Fruit fly (Drosophila melanogaster) whole organism, embryonic: ENCODE measurements around the gene htk.

Experiments
- Asciz ChIP-seq: fragments of 200-800 bp; sonication (Bioruptor generic); optimal IDR thresholded peaks from 2 replicates; lab custom pipeline; 2017; ENCODE audit warnings: missing biosample characterization, mild to moderate bottlenecking, missing genetic modification characterization, missing genetic modification reagents
- BEAF-32 ChIP-seq: fragments of 200-800 bp; sonication (Bioruptor generic); optimal IDR thresholded peaks from 3 replicates; lab custom pipeline; 2017; ENCODE audit warnings: missing biosample characterization, missing genetic modification characterization, mild to moderate bottlenecking, moderate library complexity, missing genetic modification reagents
- CG12155 ChIP-seq: fragments of 200-800 bp; sonication (Bioruptor generic); optimal IDR thresholded peaks from 3 replicates; lab custom pipeline; 2016; ENCODE audit warnings: missing biosample characterization, missing genetic modification characterization
- CG12219 ChIP-seq: fragments of 200-800 bp; sonication (Bioruptor generic); optimal IDR thresholded peaks from 3 replicates; lab custom pipeline; 2018; ENCODE audit warnings: missing biosample characterization, mild to moderate bottlenecking, missing genetic modification characterization
- CG12659 ChIP-seq: fragments of 200-800 bp; sonication (Bioruptor generic); optimal IDR thresholded peaks from 3 replicates; lab custom pipeline; 2017; ENCODE audit warnings: mild to moderate bottlenecking, missing biosample characterization, missing genetic modification reagents, missing genetic modification characterization
- CG13894 ChIP-seq: fragments of 200-800 bp; sonication (Bioruptor generic); optimal IDR thresholded peaks from 3 replicates; lab custom pipeline; 2018; ENCODE audit warnings: missing biosample characterization, mild to moderate bottlenecking, missing genetic modification characterization, moderate library complexity
- CG14860 ChIP-seq: fragments of 200-800 bp; sonication (Bioruptor generic); IDR thresholded peaks from 3 replicates; pipeline ENCODE4 v1.3.6; 2022; ENCODE audit warnings: missing biosample characterization, missing genetic modification characterization; ENCODE audit not compliant: partially characterized antibody
- CG17361 ChIP-seq: fragments of 200-800 bp; sonication (Bioruptor generic); IDR thresholded peaks from 3 replicates; pipeline ENCODE4 v1.3.6; 2022; ENCODE audit warnings: missing biosample characterization, missing genetic modification characterization
- CG2120 ChIP-seq: fragments of 200-800 bp; sonication (Bioruptor generic); optimal IDR thresholded peaks from 3 replicates; lab custom pipeline; 2016; ENCODE audit warnings: missing biosample characterization, missing genetic modification characterization
- CG2129 ChIP-seq: fragments of 200-800 bp; sonication (Bioruptor generic); IDR thresholded peaks from 2 replicates; pipeline ENCODE4 v1.3.6; 2022; ENCODE audit warnings: missing biosample characterization, missing genetic modification characterization; ENCODE audit not compliant: partially characterized antibody
- CG2199 ChIP-seq: fragments of 200-800 bp; sonication (Bioruptor generic); IDR thresholded peaks from 3 replicates; pipeline ENCODE4 v1.3.6; 2022; ENCODE audit warnings: missing biosample characterization, missing genetic modification characterization
- CG2678 ChIP-seq: fragments of 200-800 bp; sonication (Bioruptor generic); optimal IDR thresholded peaks from 3 replicates; lab custom pipeline; 2019; ENCODE audit warnings: missing biosample characterization, mild to moderate bottlenecking, missing genetic modification characterization, moderate library complexity
- CG34224 ChIP-seq: fragments of 200-800 bp; sonication (Bioruptor generic); IDR thresholded peaks from 3 replicates; pipeline ENCODE4 v1.3.6; 2022; ENCODE audit warnings: missing biosample characterization, missing genetic modification characterization; ENCODE audit not compliant: partially characterized antibody
- CG6689 ChIP-seq: fragments of 200-800 bp; sonication (Bioruptor generic); IDR thresholded peaks from 2 replicates; pipeline ENCODE4 v1.3.6; 2022; ENCODE audit warnings: missing biosample characterization, missing genetic modification characterization
- CG7372 ChIP-seq: fragments of 200-800 bp; sonication (Bioruptor generic); IDR thresholded peaks from 2 replicates; pipeline ENCODE4 v1.3.6; 2022; ENCODE audit warnings: missing biosample characterization, missing genetic modification characterization
- CG9609 ChIP-seq: fragments of 200-800 bp; sonication (Bioruptor generic); optimal IDR thresholded peaks from 3 replicates; lab custom pipeline; 2016; ENCODE audit warnings: missing biosample characterization, missing genetic modification characterization
- Dll ChIP-seq: fragments of 200-800 bp; sonication (Bioruptor generic); IDR thresholded peaks from 4 replicates; pipeline ENCODE4 v1.3.6; 2022; ENCODE audit warnings: missing biosample characterization, missing genetic modification characterization; ENCODE audit not compliant: partially characterized antibody
- Doc3 ChIP-seq: fragments of 200-800 bp; sonication (Bioruptor generic); IDR thresholded peaks from 3 replicates; pipeline ENCODE4 v1.3.6; 2022; ENCODE audit warnings: missing biosample characterization, missing genetic modification characterization; ENCODE audit not compliant: partially characterized antibody
- Fer2 ChIP-seq: fragments of 200-800 bp; sonication (Bioruptor generic); optimal IDR thresholded peaks from 2 replicates; lab custom pipeline; 2018; ENCODE audit warnings: missing biosample characterization, mild to moderate bottlenecking, missing genetic modification characterization, moderate library complexity
- Hr51 ChIP-seq, 2 experiments: fragments of 200-800 bp; sonication (Bioruptor generic); optimal IDR thresholded peaks; 2 replicates in 1 of 2; 3 replicates in 1 of 2; lab custom pipeline; 2016 to 2018; ENCODE audit warnings: missing biosample characterization in 2 of 2, missing genetic modification characterization in 2 of 2, mild to moderate bottlenecking in 1 of 2, moderate library complexity in 1 of 2
- Lim3 ChIP-seq: fragments of 200-800 bp; sonication (Bioruptor generic); IDR thresholded peaks from 2 replicates; pipeline ENCODE4 v1.3.6; 2022; ENCODE audit warnings: missing biosample characterization, missing genetic modification characterization
- Mad ChIP-seq: fragments of 200-800 bp; sonication (Bioruptor generic); optimal IDR thresholded peaks from 2 replicates; lab custom pipeline; 2016; ENCODE audit warnings: missing biosample characterization, missing genetic modification characterization
- Max ChIP-seq: fragments of 200-800 bp; sonication (Bioruptor generic); optimal IDR thresholded peaks from 2 replicates; lab custom pipeline; 2016; ENCODE audit warnings: missing biosample characterization, mild to moderate bottlenecking, missing genetic modification characterization
- Mrtf ChIP-seq: fragments of 200-800 bp; sonication (Bioruptor generic); IDR thresholded peaks from 3 replicates; pipeline ENCODE4 v1.3.6; 2022; ENCODE audit warnings: missing biosample characterization, missing genetic modification characterization
- Opbp ChIP-seq: fragments of 200-800 bp; sonication (Bioruptor generic); IDR thresholded peaks from 3 replicates; pipeline ENCODE4 v1.3.6; 2022; ENCODE audit warnings: missing biosample characterization, missing genetic modification characterization; ENCODE audit not compliant: partially characterized antibody
- PHDP ChIP-seq: fragments of 200-800 bp; sonication (Bioruptor generic); optimal IDR thresholded peaks from 3 replicates; lab custom pipeline; 2018; ENCODE audit warnings: missing biosample characterization, mild to moderate bottlenecking, missing genetic modification characterization, moderate library complexity
- Ssrp ChIP-seq: fragments of 200-800 bp; sonication (Bioruptor generic); optimal IDR thresholded peaks from 2 replicates; lab custom pipeline; 2018; ENCODE audit warnings: missing biosample characterization, mild to moderate bottlenecking, missing genetic modification characterization, moderate library complexity
- YL-1 ChIP-seq: fragments of 200-800 bp; sonication (Bioruptor generic); optimal IDR thresholded peaks from 3 replicates; lab custom pipeline; 2017; ENCODE audit warnings: missing biosample characterization, mild to moderate bottlenecking, missing genetic modification characterization
- bigmax ChIP-seq: fragments of 200-800 bp; sonication (Bioruptor generic); optimal IDR thresholded peaks from 2 replicates; lab custom pipeline; 2018; ENCODE audit warnings: missing biosample characterization, mild to moderate bottlenecking, missing genetic modification characterization
- bsh ChIP-seq, 2 experiments: fragments of 200-800 bp; sonication (Bioruptor generic); optimal IDR thresholded peaks; 2 replicates each; lab custom pipeline; 2017 to 2018; ENCODE audit warnings: mild to moderate bottlenecking in 2 of 2, missing biosample characterization in 2 of 2, missing genetic modification characterization in 2 of 2, moderate library complexity in 1 of 2
- cato ChIP-seq: fragments of 200-800 bp; sonication (Bioruptor generic); optimal IDR thresholded peaks from 2 replicates; lab custom pipeline; 2016; ENCODE audit warnings: missing biosample characterization, missing genetic modification characterization, borderline replicate concordance
- dati ChIP-seq: fragments of 200-800 bp; sonication (Bioruptor generic); IDR thresholded peaks from 2 replicates; pipeline ENCODE4 v1.3.6; 2022; ENCODE audit warnings: missing biosample characterization, missing genetic modification characterization
- fd102C ChIP-seq: fragments of 200-800 bp; sonication (Bioruptor generic); optimal IDR thresholded peaks from 2 replicates; lab custom pipeline; 2018; ENCODE audit warnings: missing biosample characterization, mild to moderate bottlenecking, missing genetic modification characterization, moderate library complexity
- ftz-f1 ChIP-seq: fragments of 200-800 bp; sonication (Bioruptor generic); optimal IDR thresholded peaks from 2 replicates; lab custom pipeline; 2016; ENCODE audit warnings: missing biosample characterization, missing genetic modification characterization
- fu2 ChIP-seq: fragments of 200-800 bp; sonication (Bioruptor generic); optimal IDR thresholded peaks from 2 replicates; lab custom pipeline; 2016; ENCODE audit warnings: missing biosample characterization, missing genetic modification characterization
- grau ChIP-seq: fragments of 200-800 bp; optimal IDR thresholded peaks from 3 replicates; lab custom pipeline; 2019; ENCODE audit warnings: missing biosample characterization, mild to moderate bottlenecking, missing genetic modification characterization, moderate library complexity
- jumu ChIP-seq: fragments of 200-800 bp; sonication (Bioruptor generic); optimal IDR thresholded peaks from 3 replicates; lab custom pipeline; 2016; ENCODE audit warnings: missing biosample characterization, missing genetic modification characterization
- lilli ChIP-seq: fragments of 200-800 bp; sonication (Bioruptor generic); optimal IDR thresholded peaks from 3 replicates; lab custom pipeline; 2016; ENCODE audit warnings: missing biosample characterization, missing genetic modification characterization
- org-1 ChIP-seq: fragments of 200-800 bp; sonication (Bioruptor generic); optimal IDR thresholded peaks from 2 replicates; lab custom pipeline; 2017; ENCODE audit warnings: missing biosample characterization, missing genetic modification characterization
- slou ChIP-seq: fragments of 200-800 bp; sonication (Bioruptor generic); optimal IDR thresholded peaks from 3 replicates; lab custom pipeline; 2016; ENCODE audit warnings: missing biosample characterization, missing genetic modification characterization
- sna ChIP-seq: fragments of 200-800 bp; sonication (Bioruptor generic); IDR thresholded peaks from 2 replicates; pipeline ENCODE4 v1.3.6; 2022; ENCODE audit warnings: missing biosample characterization, missing genetic modification characterization; ENCODE audit not compliant: partially characterized antibody
- stwl ChIP-seq: fragments of 200-800 bp; sonication (Bioruptor generic); optimal IDR thresholded peaks from 3 replicates; lab custom pipeline; 2018; ENCODE audit warnings: missing biosample characterization, mild to moderate bottlenecking, missing genetic modification characterization, moderate library complexity
- unpg ChIP-seq: fragments of 200-800 bp; sonication (Bioruptor generic); optimal IDR thresholded peaks from 3 replicates; lab custom pipeline; 2018; ENCODE audit warnings: missing biosample characterization, mild to moderate bottlenecking, missing genetic modification characterization, moderate library complexity

The htk gene

dm6 chrX:18857916-18858315 lies 14.5 kb downstream of the htk start, which contains the start of gene Usp39 (continued):
- TF ChIP-seq stwl (tag; lab: Kevin White, UChicago) (peak; percentile 78), ftz-f1 (GFP tag; lab: Kevin White, UChicago) (no peak), CG9609 (no peak), CG7372 (GFP tag; lab: Robert Waterston, UW) (no peak), org-1 (no peak), CG12659 (GFP tag; lab: Kevin White, UChicago) (peak; percentile 63), BEAF-32 (GFP tag; lab: Kevin White, UChicago) (peak; percentile 61), CG2678 (tag; lab: Kevin White, UChicago) (no peak), YL-1 (GFP tag; lab: Kevin White, UChicago) (peak; percentile 35), CG14860 (GFP tag; lab: Robert Waterston, UW) (peak; percentile 61; the same call in 2 of the 3 replicates), CG2120 (GFP tag; lab: Kevin White, UChicago) (peak; percentile 57), Doc3 (GFP tag; lab: Robert Waterston, UW) (0 out of 3 replicates have a peak, but pooled peaks have one; percentile 24), Asciz (GFP tag; lab: Kevin White, UChicago) (no peak), CG2199 (no peak), fu2 (GFP tag; lab: Kevin White, UChicago) (no peak), dati (GFP tag; lab: Robert Waterston, UW) (no peak), sna (GFP tag; lab: Robert Waterston, UW) (0 out of 2 replicates have a peak, but pooled peaks have one; percentile 27), cato (GFP tag; lab: Kevin White, UChicago) (no peak), Ssrp (tag; lab: Kevin White, UChicago) (peak; percentile 29), grau (tag; lab: Kevin White, UChicago) (peak; percentile 33), CG17361 (GFP tag; lab: Robert Waterston, UW) (peak; percentile 61; the same call in 2 of the 3 replicates), Mrtf (GFP tag; lab: Robert Waterston, UW) (no peak), Fer2 (no peak), slou (GFP tag; lab: Kevin White, UChicago) (no peak), Lim3 (GFP tag; lab: Robert Waterston, UW) (no peak), Hr51 (GFP tag; optimal IDR thresholded peaks at IDR 0.05; lab: Kevin White, UChicago) (peak in 1 of 2 experiments; percentile 38), CG2129 (peak; percentile 24; the same call in 1 of the 2 replicates), CG12219 (GFP tag; lab: Kevin White, UChicago) (no peak), CG6689 (GFP tag; lab: Robert Waterston, UW) (no peak), CG34224 (peak; percentile 56), fd102C (GFP tag; lab: Kevin White, UChicago) (no peak), Dll (GFP tag; lab: Robert Waterston, UW) (peak; percentile 54), CG13894 (tag; lab: Kevin White, UChicago) (no peak), Opbp (0 out of 3 replicates have a peak, but pooled peaks have one; percentile 21), PHDP (tag; lab: Kevin White, UChicago) (peak; percentile 17), bigmax (GFP tag; lab: Kevin White, UChicago) (no peak), unpg (GFP tag; lab: Kevin White, UChicago) (peak; percentile 33), jumu (GFP tag; lab: Kevin White, UChicago) (no peak), bsh (GFP tag; optimal IDR thresholded peaks at IDR 0.05; lab: Kevin White, UChicago) (peak in 1 of 2 experiments; percentile 33), Max (GFP tag; lab: Kevin White, UChicago) (no peak), Mad (GFP tag; lab: Kevin White, UChicago) (no peak), lilli (GFP tag; lab: Kevin White, UChicago) (no peak), CG12155 (GFP tag; lab: Kevin White, UChicago) (peak; percentile 15)
- TF ChIP-seq, all 482 proteins: peak for 92
